Fruit fly (Drosophila melanogaster) whole organism, embryonic: Measurements from ENCODE around the gene CG12194.
A peak's percentile ranks its signal among the peaks of the same experiment; 100 is the strongest.

Experiments used
- Atf3 ChIP-seq: fragments of 200-800 bp; sonication (Bioruptor generic); optimal IDR thresholded peaks from 3 replicates; lab custom pipeline; 2016; ENCODE audit warnings: missing biosample characterization, missing genetic modification characterization
- Blimp-1 ChIP-seq: fragments of 200-800 bp; sonication (Bioruptor generic); optimal IDR thresholded peaks from 3 replicates; lab custom pipeline; 2018; ENCODE audit warnings: missing biosample characterization, missing genetic modification characterization, mild to moderate bottlenecking, moderate library complexity, missing genetic modification reagents
- CG10147 ChIP-seq: fragments of 200-800 bp; sonication (Bioruptor generic); optimal IDR thresholded peaks from 2 replicates; lab custom pipeline; 2019; ENCODE audit warnings: missing biosample characterization, mild to moderate bottlenecking, missing genetic modification characterization, moderate library complexity
- CG10543 ChIP-seq: fragments of 200-800 bp; sonication (Bioruptor generic); optimal IDR thresholded peaks from 3 replicates; lab custom pipeline; 2017; ENCODE audit warnings: missing biosample characterization, mild to moderate bottlenecking, missing genetic modification characterization, moderate library complexity
- CG10959 ChIP-seq: fragments of 200-800 bp; sonication (Bioruptor generic); IDR thresholded peaks from 2 replicates; pipeline ENCODE4 v1.3.6; 2022; ENCODE audit warnings: missing biosample characterization, missing genetic modification characterization
- CG11695 ChIP-seq: fragments of 200-800 bp; sonication (Bioruptor generic); IDR thresholded peaks from 3 replicates; pipeline ENCODE4 v1.3.6; 2022; ENCODE audit warnings: missing biosample characterization, missing genetic modification characterization
- CG11696 ChIP-seq: fragments of 200-800 bp; sonication (Bioruptor generic); IDR thresholded peaks from 2 replicates; pipeline ENCODE4 v1.3.6; 2022; ENCODE audit warnings: missing biosample characterization, missing genetic modification characterization
- CG12104 ChIP-seq: fragments of 200-800 bp; sonication (Bioruptor generic); optimal IDR thresholded peaks from 3 replicates; lab custom pipeline; 2016; ENCODE audit warnings: missing biosample characterization, missing genetic modification characterization
- CG15479 ChIP-seq: fragments of 200-800 bp; sonication (Bioruptor generic); optimal IDR thresholded peaks from 3 replicates; lab custom pipeline; 2019; ENCODE audit warnings: missing biosample characterization, mild to moderate bottlenecking, missing genetic modification characterization, moderate library complexity
- CG15601 ChIP-seq: fragments of 200-800 bp; sonication (Bioruptor generic); optimal IDR thresholded peaks from 3 replicates; lab custom pipeline; 2019; ENCODE audit warnings: missing biosample characterization, mild to moderate bottlenecking, missing genetic modification characterization, moderate library complexity
- CG16813 ChIP-seq: fragments of 200-800 bp; sonication (Bioruptor generic); IDR thresholded peaks from 3 replicates; pipeline ENCODE4 v1.3.6; 2022; ENCODE audit warnings: missing biosample characterization, missing genetic modification characterization; ENCODE audit not compliant: partially characterized antibody
- CG17802 ChIP-seq: fragments of 200-800 bp; sonication (Bioruptor generic); optimal IDR thresholded peaks from 2 replicates; lab custom pipeline; 2018; ENCODE audit warnings: missing biosample characterization, mild to moderate bottlenecking, missing genetic modification characterization, moderate library complexity
- CG2129 ChIP-seq: fragments of 200-800 bp; sonication (Bioruptor generic); IDR thresholded peaks from 2 replicates; pipeline ENCODE4 v1.3.6; 2022; ENCODE audit warnings: missing biosample characterization, missing genetic modification characterization; ENCODE audit not compliant: partially characterized antibody
- CG31365 ChIP-seq: fragments of 200-800 bp; sonication (Bioruptor generic); optimal IDR thresholded peaks from 2 replicates; lab custom pipeline; 2018; ENCODE audit warnings: missing biosample characterization, mild to moderate bottlenecking, missing genetic modification characterization
- CG34422 ChIP-seq: fragments of 200-800 bp; sonication (Bioruptor generic); IDR thresholded peaks from 3 replicates; pipeline ENCODE4 v1.3.6; 2022; ENCODE audit warnings: missing biosample characterization, missing genetic modification characterization
- CG3847 ChIP-seq: fragments of 200-800 bp; sonication (Bioruptor generic); IDR thresholded peaks from 2 replicates; pipeline ENCODE4 v1.3.6; 2022; ENCODE audit warnings: missing biosample characterization, missing genetic modification characterization
- CG7745 ChIP-seq: fragments of 200-800 bp; sonication (Bioruptor generic); optimal IDR thresholded peaks from 2 replicates; lab custom pipeline; 2018; ENCODE audit warnings: missing biosample characterization, mild to moderate bottlenecking, missing genetic modification characterization, moderate library complexity
- CG7786 ChIP-seq: fragments of 200-800 bp; sonication (Bioruptor generic); optimal IDR thresholded peaks from 2 replicates; lab custom pipeline; 2016; ENCODE audit warnings: missing biosample characterization, missing genetic modification characterization
- CG8281 ChIP-seq: fragments of 200-800 bp; sonication (Bioruptor generic); optimal IDR thresholded peaks from 2 replicates; lab custom pipeline; 2018; ENCODE audit warnings: missing biosample characterization, mild to moderate bottlenecking, missing genetic modification characterization, moderate library complexity
- Chrac-16 ChIP-seq: fragments of 200-800 bp; sonication (Bioruptor generic); optimal IDR thresholded peaks from 3 replicates; lab custom pipeline; 2016; ENCODE audit warnings: missing biosample characterization, missing genetic modification characterization
- Deaf1 ChIP-seq: fragments of 200-800 bp; optimal IDR thresholded peaks from 3 replicates; lab custom pipeline; 2019; ENCODE audit warnings: missing biosample characterization, mild to moderate bottlenecking, missing genetic modification characterization, moderate library complexity
- Dp ChIP-seq: fragments of 200-800 bp; sonication (Bioruptor generic); optimal IDR thresholded peaks from 2 replicates; lab custom pipeline; 2018; ENCODE audit warnings: missing biosample characterization, mild to moderate bottlenecking, missing genetic modification characterization, moderate library complexity
- H2.0 ChIP-seq: fragments of 200-800 bp; sonication (Bioruptor generic); IDR thresholded peaks from 2 replicates; pipeline ENCODE4 v1.3.6; 2022; ENCODE audit warnings: missing biosample characterization, missing genetic modification characterization
- HmgZ ChIP-seq: fragments of 200-800 bp; sonication (Bioruptor generic); optimal IDR thresholded peaks from 2 replicates; lab custom pipeline; 2018; ENCODE audit warnings: missing biosample characterization, mild to moderate bottlenecking, missing genetic modification characterization
- Meics ChIP-seq: fragments of 200-800 bp; sonication (Bioruptor generic); optimal IDR thresholded peaks from 2 replicates; lab custom pipeline; 2017; ENCODE audit warnings: missing biosample characterization, mild to moderate bottlenecking, missing genetic modification characterization
- Myb ChIP-seq: fragments of 200-800 bp; sonication (Bioruptor generic); optimal IDR thresholded peaks from 2 replicates; lab custom pipeline; 2016; ENCODE audit warnings: missing biosample characterization, missing genetic modification characterization
- Oaz ChIP-seq: fragments of 200-800 bp; sonication (Bioruptor generic); IDR thresholded peaks from 2 replicates; pipeline ENCODE4 v1.3.6; 2022; ENCODE audit warnings: missing biosample characterization, missing genetic modification characterization
- Ssrp ChIP-seq: fragments of 200-800 bp; sonication (Bioruptor generic); optimal IDR thresholded peaks from 2 replicates; lab custom pipeline; 2018; ENCODE audit warnings: missing biosample characterization, mild to moderate bottlenecking, missing genetic modification characterization, moderate library complexity
- Tbp ChIP-seq: fragments of >200 bp; optimal IDR thresholded peaks from 2 replicates; lab custom pipeline; 2018; ENCODE audit warnings: missing biosample characterization, missing genetic modification characterization
- Xbp1 ChIP-seq: fragments of 200-800 bp; sonication (Bioruptor generic); optimal IDR thresholded peaks from 3 replicates; lab custom pipeline; 2016; ENCODE audit warnings: missing biosample characterization, mild to moderate bottlenecking, missing genetic modification characterization
- ap ChIP-seq: fragments of 200-800 bp; sonication (Bioruptor generic); IDR thresholded peaks from 2 replicates; pipeline ENCODE4 v1.3.6; 2022; ENCODE audit warnings: missing biosample characterization, missing genetic modification characterization
- ash1 ChIP-seq: fragments of 200-800 bp; sonication (Bioruptor generic); optimal IDR thresholded peaks from 2 replicates; lab custom pipeline; 2018; ENCODE audit warnings: missing biosample characterization, mild to moderate bottlenecking, missing genetic modification characterization
- cad ChIP-seq: fragments of >200 bp; optimal IDR thresholded peaks from 2 replicates; lab custom pipeline; 2017; ENCODE audit warnings: missing biosample characterization, missing genetic modification characterization
- chm ChIP-seq: fragments of 200-800 bp; sonication (Bioruptor generic); IDR thresholded peaks from 2 replicates; pipeline ENCODE4 v1.3.6; 2022; ENCODE audit warnings: missing biosample characterization, missing genetic modification characterization
- dimm ChIP-seq: fragments of 200-800 bp; sonication (Bioruptor generic); IDR thresholded peaks from 2 replicates; pipeline ENCODE4 v1.3.6; 2022; ENCODE audit warnings: missing biosample characterization, missing genetic modification characterization
- dysf ChIP-seq: fragments of 200-800 bp; sonication (Bioruptor generic); IDR thresholded peaks from 3 replicates; pipeline ENCODE4 v1.3.6; 2022; ENCODE audit warnings: missing biosample characterization, missing genetic modification characterization
- eve ChIP-seq, 2 experiments: fragments of >200 bp; optimal IDR thresholded peaks; 2 replicates each; lab custom pipeline; 2017; ENCODE audit warnings: missing biosample characterization in 2 of 2, missing genetic modification characterization in 2 of 2
- fru ChIP-seq: fragments of >200 bp; optimal IDR thresholded peaks from 2 replicates; lab custom pipeline; 2017
- fu2 ChIP-seq: fragments of 200-800 bp; sonication (Bioruptor generic); optimal IDR thresholded peaks from 2 replicates; lab custom pipeline; 2016; ENCODE audit warnings: missing biosample characterization, missing genetic modification characterization
- gcm2 ChIP-seq: fragments of 200-800 bp; sonication (Bioruptor generic); optimal IDR thresholded peaks from 2 replicates; lab custom pipeline; 2016; ENCODE audit warnings: missing biosample characterization, missing genetic modification characterization
- jumu ChIP-seq: fragments of 200-800 bp; sonication (Bioruptor generic); optimal IDR thresholded peaks from 3 replicates; lab custom pipeline; 2016; ENCODE audit warnings: missing biosample characterization, missing genetic modification characterization
- lilli ChIP-seq: fragments of 200-800 bp; sonication (Bioruptor generic); optimal IDR thresholded peaks from 3 replicates; lab custom pipeline; 2016; ENCODE audit warnings: missing biosample characterization, missing genetic modification characterization
- lmd ChIP-seq: fragments of 200-800 bp; sonication (Bioruptor generic); IDR thresholded peaks from 2 replicates; pipeline ENCODE4 v1.3.6; 2022; ENCODE audit warnings: missing biosample characterization, missing genetic modification characterization
- org-1 ChIP-seq: fragments of 200-800 bp; sonication (Bioruptor generic); optimal IDR thresholded peaks from 2 replicates; lab custom pipeline; 2017; ENCODE audit warnings: missing biosample characterization, missing genetic modification characterization
- sim ChIP-seq: fragments of 200-800 bp; sonication (Bioruptor generic); IDR thresholded peaks from 2 replicates; pipeline ENCODE4 v1.3.6; 2022; ENCODE audit warnings: missing biosample characterization, missing genetic modification characterization
- ssp ChIP-seq: fragments of 200-800 bp; sonication (Bioruptor generic); IDR thresholded peaks from 2 replicates; pipeline ENCODE4 v1.3.6; 2022; ENCODE audit warnings: missing biosample characterization, missing genetic modification characterization
- tio ChIP-seq: fragments of 200-800 bp; sonication (Bioruptor generic); optimal IDR thresholded peaks from 2 replicates; lab custom pipeline; 2017; ENCODE audit warnings: missing biosample characterization, missing genetic modification characterization, inconsistent platforms

The CG12194 gene

dm6 chr2L:4887382-4888219 is 49.5 kb downstream of the CG12194 start (continued):
- peak; percentile 31; the same call in 1 of the 2 replicates for TF ChIP-seq ap (GFP tag; lab: Robert Waterston, UW)
- no peak for TF ChIP-seq HmgZ (tag; lab: Kevin White, UChicago)
- TF ChIP-seq Myb: no peak
- peak; percentile 44; the same call in 1 of the 2 replicates for TF ChIP-seq CG11696 (GFP tag; lab: Robert Waterston, UW)
- peak; percentile 49 for TF ChIP-seq Meics (GFP tag; lab: Kevin White, UChicago)
- no peak for TF ChIP-seq gcm2 (GFP tag; lab: Kevin White, UChicago)
- TF ChIP-seq CG7786 (GFP tag; lab: Kevin White, UChicago): no peak
- peak; percentile 33; the same call in 1 of the 2 replicates for TF ChIP-seq dimm (GFP tag; lab: Robert Waterston, UW)
- no peak for TF ChIP-seq CG8281 (tag; lab: Kevin White, UChicago)
- peak; percentile 14 for TF ChIP-seq org-1 (GFP tag; lab: Kevin White, UChicago)
- TF ChIP-seq dysf (GFP tag; lab: Robert Waterston, UW): peak; percentile 75
- TF ChIP-seq CG15601 (tag; lab: Kevin White, UChicago): no peak
- peak; percentile 22 for TF ChIP-seq CG17802 (tag; lab: Kevin White, UChicago)
- no peak for TF ChIP-seq fru (lab: Kevin White, UChicago)
- TF ChIP-seq Oaz: 0 out of 2 replicates have a peak, but pooled peaks have one; percentile 15
- peak; percentile 24 for TF ChIP-seq ssp
- TF ChIP-seq tio: peak; percentile 58
- TF ChIP-seq CG10959: peak; percentile 57; the same call in 1 of the 2 replicates
- TF ChIP-seq Deaf1 (tag; lab: Kevin White, UChicago): no peak
- peak; percentile 63 for TF ChIP-seq Ssrp
- peak; percentile 59 for TF ChIP-seq CG34422
- no peak for TF ChIP-seq sim (GFP tag; lab: Robert Waterston, UW)
- no peak for TF ChIP-seq Atf3 (GFP tag; lab: Kevin White, UChicago)
- TF ChIP-seq Blimp-1 (GFP tag; lab: Kevin White, UChicago): peak; percentile 19
- no peak for TF ChIP-seq cad (GFP tag; lab: Kevin White, UChicago)
- TF ChIP-seq ash1: no peak
- TF ChIP-seq chm (GFP tag; lab: Robert Waterston, UW): no peak; the same call in 1 of the 2 replicates
- no peak for TF ChIP-seq CG31365 (tag; lab: Kevin White, UChicago)
- TF ChIP-seq CG12104 (GFP tag; lab: Kevin White, UChicago): no peak
- peak; percentile 69 for TF ChIP-seq Chrac-16 (GFP tag; lab: Kevin White, UChicago)
- TF ChIP-seq Xbp1 (GFP tag; lab: Kevin White, UChicago): peak; percentile 56
- peak; percentile 57 for TF ChIP-seq CG10147 (GFP tag; lab: Kevin White, UChicago)
- peak; percentile 63 for TF ChIP-seq lmd (GFP tag; lab: Robert Waterston, UW)
- TF ChIP-seq CG16813 (GFP tag; lab: Robert Waterston, UW): no peak
- TF ChIP-seq CG2129 (GFP tag; lab: Robert Waterston, UW): no peak
- TF ChIP-seq CG10543 (GFP tag; lab: Kevin White, UChicago): no peak
- peak; percentile 56 for TF ChIP-seq CG3847 (GFP tag; lab: Robert Waterston, UW)
- no peak for TF ChIP-seq eve (GFP tag; optimal IDR thresholded peaks at IDR 0.05; lab: Kevin White, UChicago)
- no peak for TF ChIP-seq Tbp (GFP tag; lab: Kevin White, UChicago)
- no peak for TF ChIP-seq fu2 (GFP tag; lab: Kevin White, UChicago)
- no peak for TF ChIP-seq Dp (GFP tag; lab: Kevin White, UChicago)
- peak; percentile 19 for TF ChIP-seq CG15479 (GFP tag; lab: Kevin White, UChicago)
- peak; percentile 45 for TF ChIP-seq lilli
- no peak for TF ChIP-seq jumu (GFP tag; lab: Kevin White, UChicago)
- TF ChIP-seq H2.0 (GFP tag; lab: Robert Waterston, UW): peak; percentile 64
- peak; percentile 67; the same call in 2 of the 3 replicates for TF ChIP-seq CG11695
- TF ChIP-seq CG7745: no peak
